Worm (Caenorhabditis elegans): ENCODE data around the gene pqn-15.

Gene pqn-15

ce11 chrX:4285669-4286174 lies 21.0 kb downstream of the pqn-15 start, which contains the start of gene cka-2:
Gene cka-2 (plus strand): TSS chrX:4286124.
- TF ChIP-seq snpc-1.1 (tag; optimal IDR thresholded peaks at IDR 0.05; ENCODE audit: insufficient read depth), result no peak
- no peak for TF ChIP-seq somi-1 (GFP tag; optimal IDR thresholded peaks at IDR 0.05)

DNA sequence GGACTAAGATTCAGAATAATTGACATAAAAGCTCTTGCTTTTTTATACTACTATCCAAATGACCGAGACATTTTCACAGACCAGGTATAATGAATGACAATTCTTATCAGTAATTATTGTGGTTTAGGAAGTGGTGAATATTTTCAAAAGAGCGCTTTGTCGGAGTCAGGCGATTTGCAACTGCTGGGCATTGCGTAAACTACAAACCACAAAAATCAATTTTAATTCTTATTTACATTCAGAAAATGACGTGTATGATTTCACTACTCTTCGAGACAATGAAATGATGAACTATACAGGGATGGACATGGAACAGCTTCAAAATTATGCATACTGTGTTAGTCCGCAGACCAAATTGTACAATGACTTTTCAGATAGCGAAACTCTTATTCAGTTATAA lies 22.3 kb downstream of the pqn-15 start:
- no peak for TF ChIP-seq akir-1 (GFP tag; optimal IDR thresholded peaks at IDR 0.05)
- no peak for TF ChIP-seq hsf-1 (GFP tag; IDR thresholded peaks at IDR 0.05)
- TF ChIP-seq Y56A3A.18 (GFP tag; IDR thresholded peaks at IDR 0.05), result no peak
- TF ChIP-seq pbrm-1 (GFP tag; IDR thresholded peaks at IDR 0.05), result no peak
- peak; percentile 65 for TF ChIP-seq nhr-80 (tag; optimal IDR thresholded peaks at IDR 0.05)
- TF ChIP-seq F49E8.2 (tag; optimal IDR thresholded peaks at IDR 0.05; ENCODE audit: insufficient read depth), result no peak
- no peak for TF ChIP-seq let-526 (GFP tag; IDR thresholded peaks at IDR 0.05)
- TF ChIP-seq lin-35 (GFP tag; optimal IDR thresholded peaks at IDR 0.05), result no peak

DNA sequence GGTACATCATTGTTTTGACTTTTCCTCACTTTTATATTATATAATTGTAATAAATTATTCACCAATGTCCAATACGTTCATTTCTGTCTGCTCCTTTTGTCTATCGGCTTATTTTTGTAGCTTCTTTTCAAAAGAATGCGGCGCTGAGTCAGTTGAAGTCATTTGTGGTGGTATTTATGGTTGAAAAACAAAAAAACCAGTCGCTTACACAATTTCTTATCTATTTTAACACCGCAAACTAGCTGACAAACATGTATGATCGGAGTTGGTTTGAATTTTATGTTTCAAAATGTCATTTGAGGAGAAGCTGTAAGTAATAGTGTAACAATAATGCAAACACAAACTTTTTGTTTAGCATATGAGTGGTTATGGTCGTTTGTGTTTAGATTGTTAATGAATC lies 22.8 kb downstream of the pqn-15 start, which contains the start of gene ets-10:
TSS of gene ets-10 (plus strand) at position 201 of the 400 bp plus-strand sequence.
- no peak for TF ChIP-seq ztf-26 (tag; optimal IDR thresholded peaks at IDR 0.05)
- TF ChIP-seq pha-4 (tag; optimal IDR thresholded peaks at IDR 0.05), result no peak
- no peak for TF ChIP-seq aptf-3 (GFP tag; IDR thresholded peaks at IDR 0.05)
- no peak for TF ChIP-seq madf-8 (GFP tag; conservative IDR thresholded peaks at IDR 0.05)
- no peak for TF ChIP-seq lin-26 (GFP tag; IDR thresholded peaks at IDR 0.05)
- no peak for TF ChIP-seq mxl-1 (tag; optimal IDR thresholded peaks at IDR 0.05)
- no peak for TF ChIP-seq egrh-3 (GFP tag; IDR thresholded peaks at IDR 0.05)
- no peak for TF ChIP-seq nfya-1 (tag; optimal IDR thresholded peaks at IDR 0.05; ENCODE audit: borderline replicate concordance, insufficient read depth)
- TF ChIP-seq T07F8.4 (tag; optimal IDR thresholded peaks at IDR 0.05), result no peak
- no peak for TF ChIP-seq unc-62 (GFP tag; optimal IDR thresholded peaks at IDR 0.05)
- no peak for TF ChIP-seq F23B12.7 (tag; optimal IDR thresholded peaks at IDR 0.05; ENCODE audit: insufficient read depth)

- TF ChIP-seq F33H1.4 (GFP tag; IDR thresholded peaks at IDR 0.05) (no peak), atf-7 (tag; optimal IDR thresholded peaks at IDR 0.05) (no peak), sptf-2 (GFP tag; optimal IDR thresholded peaks at IDR 0.05) (no peak), tbx-9 (tag; optimal IDR thresholded peaks at IDR 0.05; ENCODE audit: borderline replicate concordance) (no peak), ceh-79 (tag; optimal IDR thresholded peaks at IDR 0.05) (no peak), him-1 (tag; optimal IDR thresholded peaks at IDR 0.05) (no peak), gei-17 (GFP tag; optimal IDR thresholded peaks at IDR 0.05) (no peak), mes-4 (tag; optimal IDR thresholded peaks at IDR 0.05) (no peak), hsf-1 (GFP tag; IDR thresholded peaks at IDR 0.05) (no peak), Y95B8A.8 (GFP tag; IDR thresholded peaks at IDR 0.05) (no peak), B0035.1 (tag; optimal IDR thresholded peaks at IDR 0.05) (no peak), efl-1 (GFP tag; optimal IDR thresholded peaks at IDR 0.05) (no peak), lsl-1 (GFP tag; optimal IDR thresholded peaks at IDR 0.05) (no peak), madf-10 (tag; optimal IDR thresholded peaks at IDR 0.05) (no peak)
Observed at ce11 chrX:4282380-4282779, 24.4 kb downstream of the pqn-15 start, which contains the start of gene C52B9.19. Gene C52B9.19 (plus strand): TSS chrX:4282555.
